Worm (Caenorhabditis elegans): ENCODE results near the gene ugt-58.

ugt-58 gene

ce11 chrII:9620616-9621015 is 34.0 kb upstream of the ugt-58 start (continued):
- TF ChIP-seq Y48G9A.11 (GFP tag; IDR thresholded peaks at IDR 0.05) (no peak), duxl-1 (tag; optimal IDR thresholded peaks at IDR 0.05; ENCODE audit: poor library complexity) (no peak), aha-1 (tag) (no peak), jun-1 (tag; optimal IDR thresholded peaks at IDR 0.05) (no peak), arid-1 (GFP tag; conservative IDR thresholded peaks at IDR 0.05) (no peak), skn-1 (tag; optimal IDR thresholded peaks at IDR 0.05) (no peak), nhr-42 (GFP tag; IDR thresholded peaks at IDR 0.05) (no peak), saeg-2 (GFP tag; IDR thresholded peaks at IDR 0.05) (no peak), dmd-6 (GFP tag; IDR thresholded peaks at IDR 0.05) (peak; percentile 89), zfp-3 (GFP tag; conservative IDR thresholded peaks at IDR 0.05) (0 out of 2 replicates have a peak, but pooled peaks have one; percentile 10), lin-1 (GFP tag; IDR thresholded peaks at IDR 0.05) (0 out of 2 replicates have a peak, but pooled peaks have one; percentile 10), ceh-20 (GFP tag; IDR thresholded peaks at IDR 0.05) (0 out of 2 replicates have a peak, but pooled peaks have one; percentile 32), php-3 (GFP tag; IDR thresholded peaks at IDR 0.05) (peak; percentile 76), zfp-2 (tag; optimal IDR thresholded peaks at IDR 0.05) (no peak), pha-4 (GFP tag; IDR thresholded peaks at IDR 0.05) (no peak), pha-4 (tag; optimal IDR thresholded peaks at IDR 0.05) (no peak)

DNA sequence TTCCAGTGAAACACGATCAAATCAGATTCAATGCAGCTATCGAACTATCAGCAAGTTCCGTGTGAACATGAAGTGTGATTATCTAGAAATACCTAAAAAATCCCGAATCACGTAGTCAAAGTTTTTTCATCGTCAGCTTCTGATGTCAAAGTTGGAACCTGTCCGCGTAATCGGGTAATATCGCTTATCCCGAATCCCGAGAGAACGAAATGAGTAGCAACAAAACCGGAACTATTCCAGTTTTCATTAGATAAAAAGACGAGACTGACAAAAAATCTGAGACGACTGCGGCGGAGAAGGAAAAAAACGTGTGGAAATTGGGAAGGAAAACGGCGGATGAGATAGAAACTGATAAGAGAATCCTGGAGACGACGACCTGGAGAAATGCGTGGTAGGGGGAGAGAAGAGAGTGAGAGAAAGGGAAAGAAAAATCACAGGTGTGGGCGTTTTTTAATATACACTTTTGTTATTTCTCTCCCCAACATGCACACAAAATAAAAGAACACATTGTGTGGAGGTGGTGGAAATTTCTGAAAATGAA is 33.5 kb upstream of the ugt-58 start:
- TF ChIP-seq hif-1 (tag; optimal IDR thresholded peaks at IDR 0.05) = peak in 1 of 2 experiments; percentile 0
- no peak for TF ChIP-seq daf-12 (tag; optimal IDR thresholded peaks at IDR 0.05)
- TF ChIP-seq mdl-1 (tag; optimal IDR thresholded peaks at IDR 0.05) = peak in 1 of 2 experiments; percentile 60
- TF ChIP-seq lin-38 (GFP tag; IDR thresholded peaks at IDR 0.05) = peak; percentile 7; the same call in 1 of the 2 replicates
- peak in 1 of 2 experiments; percentile 91 for TF ChIP-seq unc-62 (GFP tag; optimal IDR thresholded peaks at IDR 0.05 in 1 of 2)
- TF ChIP-seq unc-62 (tag; optimal IDR thresholded peaks at IDR 0.05) = no peak
- TF ChIP-seq arid-1 (GFP tag; conservative IDR thresholded peaks at IDR 0.05) = no peak
- no peak for TF ChIP-seq madf-9 (GFP tag; conservative IDR thresholded peaks at IDR 0.05)
- TF ChIP-seq hlh-11 (tag; optimal IDR thresholded peaks at IDR 0.05) = peak; percentile 75
- TF ChIP-seq madf-5 (GFP tag; IDR thresholded peaks at IDR 0.05) = no peak
- TF ChIP-seq nhr-11 (tag; optimal IDR thresholded peaks at IDR 0.05) = peak; percentile 24
- TF ChIP-seq mes-2 (tag; optimal IDR thresholded peaks at IDR 0.05; ENCODE audit: poor library complexity, severe bottlenecking) = peak; percentile 17
- peak in 1 of 2 experiments; percentile 9 for TF ChIP-seq lsy-2 (tag; optimal IDR thresholded peaks at IDR 0.05)
- peak; percentile 14 for TF ChIP-seq zip-2 (tag; optimal IDR thresholded peaks at IDR 0.05)
- TF ChIP-seq ama-1 (optimal IDR thresholded peaks at IDR 0.05) = peak; percentile 6
- peak; percentile 3 for TF ChIP-seq dve-1 (tag; optimal IDR thresholded peaks at IDR 0.05; ENCODE audit: insufficient read depth)
- peak; percentile 41 for TF ChIP-seq pqm-1 (tag; optimal IDR thresholded peaks at IDR 0.05)
- TF ChIP-seq duxl-1 (tag; optimal IDR thresholded peaks at IDR 0.05; ENCODE audit: poor library complexity) = no peak
- TF ChIP-seq mxl-3 (GFP tag; optimal IDR thresholded peaks at IDR 0.05) = peak; percentile 48
- TF ChIP-seq nhr-48 (tag; optimal IDR thresholded peaks at IDR 0.05) = peak; percentile 35
- TF ChIP-seq sdz-12 (GFP tag; optimal IDR thresholded peaks at IDR 0.05) = no peak
- TF ChIP-seq hlh-30 (tag; optimal IDR thresholded peaks at IDR 0.05; ENCODE audit: insufficient read depth) = peak; percentile 34
- no peak for TF ChIP-seq gei-8 (GFP tag; optimal IDR thresholded peaks at IDR 0.05)
- no peak for TF ChIP-seq F49E8.2 (tag; optimal IDR thresholded peaks at IDR 0.05; ENCODE audit: borderline replicate concordance)
- TF ChIP-seq zag-1 (tag; optimal IDR thresholded peaks at IDR 0.05) = no peak
- peak; percentile 66 for TF ChIP-seq nhr-28 (tag; optimal IDR thresholded peaks at IDR 0.05)

All from whole organism, L4 larva.